Worm (Caenorhabditis elegans): Measurements from ENCODE around the gene T28A8.3.

T28A8.3 gene

DNA sequence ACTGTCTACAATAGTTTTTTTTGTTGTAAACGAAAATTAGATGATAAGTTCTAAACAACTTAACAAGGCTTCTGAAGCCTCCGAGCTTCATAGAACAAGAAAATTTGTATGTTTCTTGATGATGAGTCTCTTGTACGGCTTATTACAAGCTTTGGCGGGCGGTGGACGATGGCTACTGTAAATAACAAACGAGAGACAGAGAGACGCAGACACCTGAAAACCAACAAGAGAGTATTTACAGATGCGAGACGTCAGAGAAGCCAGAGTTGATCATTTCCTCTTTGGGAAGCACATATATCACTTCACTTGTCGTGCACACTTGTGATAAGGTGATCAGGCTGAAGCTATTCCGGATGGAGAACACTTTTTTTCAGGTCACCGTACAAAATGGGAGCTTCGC is 25.0 kb downstream of the T28A8.3 start:
- TF ChIP-seq nhr-21 (tag; optimal IDR thresholded peaks at IDR 0.05) (no peak), nhr-12 (tag; optimal IDR thresholded peaks at IDR 0.05) (no peak), fos-1 (tag; optimal IDR thresholded peaks at IDR 0.05) (no peak), nhr-6 (tag; optimal IDR thresholded peaks at IDR 0.05) (no peak), nhr-25 (tag; optimal IDR thresholded peaks at IDR 0.05) (no peak), aly-2 (tag; optimal IDR thresholded peaks at IDR 0.05) (no peak), ztf-1 (GFP tag; conservative IDR thresholded peaks at IDR 0.05) (no peak), elt-3 (tag; optimal IDR thresholded peaks at IDR 0.05) (no peak), sma-9 (GFP tag; optimal IDR thresholded peaks at IDR 0.05) (no peak), sma-9 (tag; optimal IDR thresholded peaks at IDR 0.05) (no peak), sma-3 (GFP tag; optimal IDR thresholded peaks at IDR 0.05) (no peak), nhr-10 (tag; optimal IDR thresholded peaks at IDR 0.05) (no peak), blmp-1 (tag; optimal IDR thresholded peaks at IDR 0.05; ENCODE audit: insufficient read depth) (no peak), zag-1 (tag; optimal IDR thresholded peaks at IDR 0.05) (no peak), nhr-11 (tag; optimal IDR thresholded peaks at IDR 0.05) (no peak), egl-27 (tag; optimal IDR thresholded peaks at IDR 0.05) (no peak)

DNA sequence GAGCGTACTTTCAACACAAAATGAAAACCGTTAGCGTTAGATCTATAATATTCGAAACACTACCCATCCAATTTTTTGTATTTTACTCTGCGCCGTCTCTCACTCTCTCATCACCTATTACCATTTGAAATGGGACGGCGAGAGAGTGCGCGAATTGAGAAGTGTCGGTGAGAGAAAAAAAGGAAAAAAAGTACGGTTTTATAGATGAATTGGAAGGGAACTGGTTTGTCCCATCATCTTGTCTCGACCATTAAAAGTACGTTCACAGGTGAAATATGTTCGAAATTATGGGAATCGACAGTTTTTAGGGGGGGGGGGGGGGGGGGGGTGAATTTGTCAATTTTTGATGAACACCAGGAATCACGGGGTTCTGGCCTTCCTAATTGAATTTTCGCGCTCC is 28.9 kb downstream of the T28A8.3 start:
- TF ChIP-seq snpc-4 (tag; optimal IDR thresholded peaks at IDR 0.05) (no peak), sma-9 (GFP tag; optimal IDR thresholded peaks at IDR 0.05) (peak; percentile 14), sma-9 (tag; optimal IDR thresholded peaks at IDR 0.05) (no peak), nhr-6 (tag; optimal IDR thresholded peaks at IDR 0.05) (peak; percentile 12), nhr-25 (tag; optimal IDR thresholded peaks at IDR 0.05) (peak; percentile 62), nhr-21 (tag; optimal IDR thresholded peaks at IDR 0.05) (no peak), F13H6.1 (tag; optimal IDR thresholded peaks at IDR 0.05) (peak; percentile 41), crh-2 (tag; optimal IDR thresholded peaks at IDR 0.05) (peak; percentile 20), egl-27 (tag; optimal IDR thresholded peaks at IDR 0.05) (peak; percentile 7), blmp-1 (tag; optimal IDR thresholded peaks at IDR 0.05; ENCODE audit: insufficient read depth) (peak; percentile 11)

DNA sequence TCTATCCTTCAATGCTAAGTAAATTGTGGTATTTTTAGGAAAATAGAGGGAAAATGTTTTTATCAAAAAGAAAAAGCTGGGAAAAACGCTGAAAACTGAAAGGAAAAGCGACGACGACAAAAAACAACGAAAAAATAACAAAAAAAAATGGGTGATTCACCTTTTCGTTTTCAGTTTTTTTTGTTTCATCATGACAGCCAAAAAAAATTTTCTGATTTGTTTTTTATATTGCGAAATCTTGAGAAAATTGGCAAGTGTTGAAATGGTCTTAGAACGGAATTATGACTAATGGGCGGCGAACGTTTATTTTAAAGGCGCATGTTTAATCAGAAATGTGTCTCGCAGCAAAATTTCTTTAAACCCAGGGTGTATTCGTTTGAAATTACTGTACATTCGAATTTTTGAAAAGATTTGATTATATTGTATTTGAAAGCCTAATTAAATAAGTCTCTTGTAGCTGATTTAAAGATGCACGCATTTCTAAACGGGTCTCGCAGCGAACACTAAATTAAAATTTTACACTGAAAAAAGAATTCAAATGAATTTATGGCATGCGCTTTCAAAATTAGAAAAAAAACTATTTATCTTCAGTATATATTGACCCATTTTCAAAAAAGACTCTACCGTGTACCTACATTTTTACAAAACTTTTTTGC is 30.0 kb downstream of the T28A8.3 start:
- TF ChIP-seq gmeb-1 (tag; optimal IDR thresholded peaks at IDR 0.05) (no peak), ztf-4 (tag; optimal IDR thresholded peaks at IDR 0.05) (no peak), unc-39 (tag; optimal IDR thresholded peaks at IDR 0.05) (no peak), nhr-21 (tag; optimal IDR thresholded peaks at IDR 0.05) (no peak), zag-1 (tag; optimal IDR thresholded peaks at IDR 0.05) (no peak), fos-1 (tag; optimal IDR thresholded peaks at IDR 0.05) (no peak), lin-13 (GFP tag; optimal IDR thresholded peaks at IDR 0.05) (no peak), Y55F3AM.14 (GFP tag; optimal IDR thresholded peaks at IDR 0.05) (no peak), unc-62 (GFP tag; optimal IDR thresholded peaks at IDR 0.05) (no peak), mbf-1 (tag; optimal IDR thresholded peaks at IDR 0.05) (no peak), snpc-4 (tag; optimal IDR thresholded peaks at IDR 0.05) (no peak), C34F6.9 (tag; optimal IDR thresholded peaks at IDR 0.05) (no peak), sem-4 (tag; optimal IDR thresholded peaks at IDR 0.05) (no peak), alr-1 (tag; optimal IDR thresholded peaks at IDR 0.05) (no peak), lin-39 (tag; optimal IDR thresholded peaks at IDR 0.05) (no peak), nhr-25 (tag; optimal IDR thresholded peaks at IDR 0.05) (no peak), ZK546.5 (tag; optimal IDR thresholded peaks at IDR 0.05) (no peak), lsy-2 (tag; optimal IDR thresholded peaks at IDR 0.05) (no peak)

DNA sequence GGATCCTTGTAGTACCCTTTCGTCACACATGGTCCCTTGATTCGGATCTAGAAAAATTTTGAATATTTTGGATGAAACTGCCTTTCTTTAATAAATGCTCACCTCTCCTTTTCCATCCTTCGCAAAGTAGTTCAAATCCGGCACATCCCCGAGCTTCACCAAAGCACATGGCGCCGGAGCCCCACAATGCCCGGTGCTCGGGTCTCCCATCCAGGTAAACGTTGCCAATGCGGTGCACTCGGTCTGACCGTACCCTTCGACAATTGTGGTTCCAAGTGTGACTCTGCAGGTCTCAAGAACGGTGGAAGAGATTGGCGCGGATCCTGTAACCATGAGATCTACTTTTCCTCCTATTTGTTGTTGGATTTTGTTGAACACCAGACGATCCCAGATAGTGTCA is 35.0 kb downstream of the T28A8.3 start:
- TF ChIP-seq sma-9 (GFP tag; optimal IDR thresholded peaks at IDR 0.05) (no peak), sma-9 (tag; optimal IDR thresholded peaks at IDR 0.05) (no peak), sma-3 (GFP tag; optimal IDR thresholded peaks at IDR 0.05) (no peak)

DNA sequence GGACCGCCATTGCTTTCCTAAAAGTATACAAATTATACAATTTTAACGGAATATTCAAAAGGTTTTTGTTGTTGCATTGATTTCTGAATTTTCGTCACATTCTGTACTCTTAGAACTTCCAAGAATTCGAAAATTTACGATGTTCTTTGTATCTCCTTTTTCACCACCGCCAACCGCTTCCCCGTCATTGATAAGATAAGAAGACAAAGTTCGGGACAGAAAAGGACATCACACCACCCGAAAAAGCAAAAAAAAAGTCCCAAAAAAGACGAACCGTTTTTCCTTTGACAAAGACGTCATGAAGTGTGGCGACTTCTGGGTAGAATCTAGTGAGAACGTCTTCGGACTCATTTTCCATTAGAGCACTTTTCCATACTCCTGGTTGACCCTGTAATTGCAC is 36.6 kb downstream of the T28A8.3 start:
- TF ChIP-seq crh-2 (tag; optimal IDR thresholded peaks at IDR 0.05) = peak; percentile 41
- peak; percentile 61 for TF ChIP-seq fos-1 (tag; optimal IDR thresholded peaks at IDR 0.05)
- peak; percentile 7 for TF ChIP-seq gmeb-1 (tag; optimal IDR thresholded peaks at IDR 0.05)
- TF ChIP-seq ceh-16 (tag; optimal IDR thresholded peaks at IDR 0.05) = no peak

Measured in whole organism, L2 larva.